Fruit fly (Drosophila melanogaster) Kc167 (cell line): ENCODE results near the gene CG32573.

Source experiments
- Myc ChIP-seq: fragments of >200 bp; optimal IDR thresholded peaks from 2 replicates; lab custom pipeline; 2017; ENCODE audit warnings: missing external identifiers
- Sin3A ChIP-seq: fragments of >200 bp; optimal IDR thresholded peaks from 2 replicates; lab custom pipeline; 2018; ENCODE audit warnings: missing external identifiers
- h ChIP-seq: fragments of >200 bp; optimal IDR thresholded peaks from 3 replicates; lab custom pipeline; 2018; ENCODE audit warnings: missing external identifiers
- insv ChIP-seq: fragments of >200 bp; optimal IDR thresholded peaks from 3 replicates; lab custom pipeline; 2018; ENCODE audit warnings: missing external identifiers
- psq ChIP-seq: fragments of >200 bp; optimal IDR thresholded peaks from 2 replicates; lab custom pipeline; 2017; ENCODE audit warnings: missing external identifiers
- ttk ChIP-seq: sonication (Bioruptor generic); optimal IDR thresholded peaks from 2 replicates; lab custom pipeline; 2017; ENCODE audit warnings: missing external identifiers

The CG32573 gene

dm6 chrX:16637594-16638485, 13.3 kb upstream of the CG32573 start, which contains the start of gene RpS19a:
Gene RpS19a (plus strand): TSS chrX:16637894.
- TF ChIP-seq Myc (lab: Kevin White, UChicago) (no peak), psq (peak; percentile 98)

- TF ChIP-seq Sin3A (no peak), psq (no peak), ttk (lab: Kevin White, UChicago) (no peak), Myc (lab: Kevin White, UChicago) (no peak), insv (lab: Kevin White, UChicago) (no peak), h (lab: Kevin White, UChicago) (no peak)
These were observed 10.7 kb upstream of the CG32573 start, which contains the start of the genes SNRPG and mthl1 for dm6 chrX:16640260-16641100. Gene SNRPG (minus strand): TSS chrX:16640419. Gene mthl1 (plus strand): TSS chrX:16640968.

- no peak for TF ChIP-seq h (lab: Kevin White, UChicago)
- no peak for TF ChIP-seq ttk (lab: Kevin White, UChicago)
- no peak for TF ChIP-seq Sin3A
- TF ChIP-seq Myc (lab: Kevin White, UChicago) = no peak
- no peak for TF ChIP-seq insv (lab: Kevin White, UChicago)
- no peak for TF ChIP-seq psq
These were observed 10.1 kb upstream of the CG32573 start for dm6 chrX:16641101-16641420.

dm6 chrX:16643363-16643946, 7.7 kb upstream of the CG32573 start:
- TF ChIP-seq Sin3A (no peak), ttk (lab: Kevin White, UChicago) (no peak), h (lab: Kevin White, UChicago) (no peak), Myc (lab: Kevin White, UChicago) (no peak), insv (lab: Kevin White, UChicago) (no peak), psq (no peak)

dm6 chrX:16644535-16645131, 6.5 kb upstream of the CG32573 start:
- TF ChIP-seq insv (lab: Kevin White, UChicago) (no peak), h (lab: Kevin White, UChicago) (no peak), Sin3A (no peak), ttk (lab: Kevin White, UChicago) (no peak), Myc (lab: Kevin White, UChicago) (no peak), psq (no peak)

- TF ChIP-seq psq = no peak
- no peak for TF ChIP-seq Sin3A
- TF ChIP-seq Myc (lab: Kevin White, UChicago) = no peak
- no peak for TF ChIP-seq insv (lab: Kevin White, UChicago)
- no peak for TF ChIP-seq h (lab: Kevin White, UChicago)
These were observed 5.7 kb upstream of the CG32573 start for dm6 chrX:16645472-16645871.

- TF ChIP-seq Myc (lab: Kevin White, UChicago) (no peak), h (lab: Kevin White, UChicago) (no peak), psq (no peak), insv (lab: Kevin White, UChicago) (no peak), Sin3A (no peak), ttk (lab: Kevin White, UChicago) (no peak)
These were observed 4.0 kb upstream of the CG32573 start for dm6 chrX:16647092-16647632.

- TF ChIP-seq psq = no peak
- TF ChIP-seq h (lab: Kevin White, UChicago) = no peak
- no peak for TF ChIP-seq Sin3A
- TF ChIP-seq insv (lab: Kevin White, UChicago) = no peak
- TF ChIP-seq Myc (lab: Kevin White, UChicago) = no peak
These were observed 3.3 kb upstream of the CG32573 start for dm6 chrX:16647737-16648434.

- TF ChIP-seq ttk (lab: Kevin White, UChicago) = no peak
- no peak for TF ChIP-seq psq
- no peak for TF ChIP-seq insv (lab: Kevin White, UChicago)
- no peak for TF ChIP-seq h (lab: Kevin White, UChicago)
- no peak for TF ChIP-seq Sin3A
- TF ChIP-seq Myc (lab: Kevin White, UChicago) = no peak
These were observed 2.8 kb upstream of the CG32573 start for dm6 chrX:16648435-16648781.

dm6 chrX:16650078-16651063, 805 bp upstream of the CG32573 start:
- TF ChIP-seq h (lab: Kevin White, UChicago) (no peak), psq (no peak), Sin3A (no peak), insv (lab: Kevin White, UChicago) (no peak), Myc (lab: Kevin White, UChicago) (no peak), ttk (lab: Kevin White, UChicago) (no peak)
